Worm (Caenorhabditis elegans) whole organism, early embryonic: ENCODE results near the gene pigx-1.

Experiments used
- B0310.2 ChIP-seq: sonication (generic microtip); optimal IDR thresholded peaks from 2 replicates; lab custom pipeline; 2016; ENCODE audit warnings: mild to moderate bottlenecking, missing genetic modification characterization, missing compliant biosample characterization
- F13C5.2 ChIP-seq: sonication (generic microtip); optimal IDR thresholded peaks from 2 replicates; lab custom pipeline; 2017; ENCODE audit warnings: mild to moderate bottlenecking, missing genetic modification characterization, inconsistent platforms, missing compliant biosample characterization
- aly-1 ChIP-seq: sonication (generic microtip); optimal IDR thresholded peaks from 2 replicates; lab custom pipeline; 2016; ENCODE audit warnings: missing genetic modification characterization, missing compliant biosample characterization
- ama-1 ChIP-seq: fragments of 150-350 bp; optimal IDR thresholded peaks from 2 replicates; lab custom pipeline; 2014
- ceh-13 ChIP-seq: fragments of 200-800 bp; sonication (Bioruptor generic); optimal IDR thresholded peaks from 2 replicates; lab custom pipeline; 2018; ENCODE audit warnings: mild to moderate bottlenecking, missing genetic modification characterization, missing compliant biosample characterization
- ceh-36 ChIP-seq: sonication (generic microtip); optimal IDR thresholded peaks from 2 replicates; lab custom pipeline; 2016; ENCODE audit warnings: missing genetic modification characterization, inconsistent platforms, missing compliant biosample characterization
- ets-7 ChIP-seq: sonication (generic microtip); optimal IDR thresholded peaks from 2 replicates; lab custom pipeline; 2016; ENCODE audit warnings: missing genotype, missing genetic modification characterization, missing compliant biosample characterization
- flt-1 ChIP-seq: fragments of 200-800 bp; sonication (Bioruptor generic); IDR thresholded peaks from 2 replicates; pipeline ENCODE4 v1.3.6; 2022; ENCODE audit warnings: missing genetic modification characterization, missing compliant biosample characterization
- hmbx-1 ChIP-seq: sonication (generic microtip); optimal IDR thresholded peaks from 2 replicates; lab custom pipeline; 2016; ENCODE audit warnings: mild to moderate bottlenecking, missing genetic modification characterization, missing compliant biosample characterization
- hmg-4 ChIP-seq: fragments of 200-800 bp; sonication (Bioruptor generic); optimal IDR thresholded peaks from 2 replicates; lab custom pipeline; 2018; ENCODE audit warnings: mild to moderate bottlenecking, missing genetic modification characterization, missing compliant biosample characterization
- hnd-1 ChIP-seq: sonication (generic microtip); optimal IDR thresholded peaks from 2 replicates; lab custom pipeline; 2016; ENCODE audit warnings: missing genetic modification characterization, missing compliant biosample characterization
- pes-1 ChIP-seq: fragments of 200-800 bp; sonication (Bioruptor generic); IDR thresholded peaks from 2 replicates; pipeline ENCODE4 v1.3.6; 2022; ENCODE audit warnings: missing genetic modification reagents, missing genetic modification characterization, missing compliant biosample characterization
- scrt-1 ChIP-seq: fragments of 200-800 bp; sonication (Bioruptor generic); IDR thresholded peaks from 2 replicates; pipeline ENCODE4 v1.3.6; 2022; ENCODE audit warnings: missing genetic modification characterization, missing compliant biosample characterization
- sea-1 ChIP-seq: fragments of 200-800 bp; sonication (Bioruptor generic); conservative IDR thresholded peaks from 2 replicates; pipeline ENCODE4 v1.3.6; 2022; ENCODE audit warnings: missing genetic modification characterization, missing compliant biosample characterization
- tbx-11 ChIP-seq: fragments of 200-800 bp; sonication (Bioruptor generic); IDR thresholded peaks from 2 replicates; pipeline ENCODE4 v1.3.6; 2022; ENCODE audit warnings: missing genetic modification characterization, missing compliant biosample characterization
- tbx-37 ChIP-seq: fragments of 200-800 bp; sonication (Bioruptor generic); conservative IDR thresholded peaks from 2 replicates; pipeline ENCODE4 v1.3.6; 2022; ENCODE audit warnings: missing genetic modification reagents, missing genetic modification characterization, missing compliant biosample characterization
- tra-4 ChIP-seq: sonication (generic microtip); optimal IDR thresholded peaks from 2 replicates; lab custom pipeline; 2017; ENCODE audit warnings: missing genetic modification characterization, missing compliant biosample characterization

The pigx-1 gene

DNA sequence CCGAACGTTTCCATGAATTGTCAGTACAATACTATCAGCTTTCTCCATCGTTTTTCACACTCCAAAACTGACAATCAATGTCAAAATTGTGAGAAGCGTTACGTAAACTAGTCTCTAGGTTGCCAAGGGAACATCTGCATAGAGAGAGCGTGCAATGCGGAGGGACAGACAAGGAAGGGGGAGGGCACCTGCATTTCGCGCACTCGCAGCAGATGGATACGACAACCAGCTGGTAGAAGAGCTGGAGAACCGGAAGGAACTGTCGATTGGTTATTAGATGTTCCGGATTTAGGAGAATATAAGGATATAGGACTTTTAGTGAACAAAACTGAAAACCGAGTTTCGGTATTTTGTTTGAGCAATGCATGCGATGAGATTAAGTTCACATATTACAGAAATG, 27.8 kb downstream of the pigx-1 start, which contains the start of gene mksr-1:
mksr-1 (minus strand) TSS at position 144 of the 400 bp plus-strand sequence.
- TF ChIP-seq hnd-1 (tag; lab: Kevin White, UChicago) (no peak), ceh-36 (no peak), tbx-37 (GFP tag; lab: Robert Waterston, UW) (no peak), sea-1 (GFP tag; lab: Robert Waterston, UW) (no peak), ets-7 (tag; lab: Kevin White, UChicago) (peak; percentile 78), hmg-4 (GFP tag; lab: Kevin White, UChicago) (no peak), B0310.2 (tag; lab: Kevin White, UChicago) (no peak)

DNA sequence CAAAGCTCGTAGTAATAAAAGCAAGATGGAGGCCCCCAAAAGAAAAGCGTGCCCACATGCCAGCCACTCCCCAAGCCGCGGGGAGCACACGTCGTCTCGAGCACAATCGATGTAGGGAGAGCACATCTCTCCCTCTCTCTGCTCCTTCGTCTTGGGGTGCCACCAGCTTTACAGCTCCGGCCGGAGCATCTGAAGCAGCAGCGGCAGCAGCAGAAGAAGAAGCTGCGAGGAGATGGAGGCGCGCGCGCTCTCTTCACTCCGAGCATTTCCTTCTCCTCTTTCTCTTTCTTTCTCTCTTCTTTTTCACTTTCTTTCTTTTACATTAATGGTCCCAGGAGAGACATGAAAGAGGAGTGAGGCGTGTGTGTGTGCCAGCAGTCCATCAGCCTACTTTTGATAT, 32.7 kb downstream of the pigx-1 start:
- TF ChIP-seq F13C5.2 (tag; lab: Kevin White, UChicago), result peak; percentile 45
- no peak for TF ChIP-seq tra-4 (tag; lab: Kevin White, UChicago)
- TF ChIP-seq sea-1 (GFP tag; lab: Robert Waterston, UW), result no peak
- TF ChIP-seq hmg-4 (GFP tag; lab: Kevin White, UChicago), result peak; percentile 40
- TF ChIP-seq scrt-1, result no peak

DNA sequence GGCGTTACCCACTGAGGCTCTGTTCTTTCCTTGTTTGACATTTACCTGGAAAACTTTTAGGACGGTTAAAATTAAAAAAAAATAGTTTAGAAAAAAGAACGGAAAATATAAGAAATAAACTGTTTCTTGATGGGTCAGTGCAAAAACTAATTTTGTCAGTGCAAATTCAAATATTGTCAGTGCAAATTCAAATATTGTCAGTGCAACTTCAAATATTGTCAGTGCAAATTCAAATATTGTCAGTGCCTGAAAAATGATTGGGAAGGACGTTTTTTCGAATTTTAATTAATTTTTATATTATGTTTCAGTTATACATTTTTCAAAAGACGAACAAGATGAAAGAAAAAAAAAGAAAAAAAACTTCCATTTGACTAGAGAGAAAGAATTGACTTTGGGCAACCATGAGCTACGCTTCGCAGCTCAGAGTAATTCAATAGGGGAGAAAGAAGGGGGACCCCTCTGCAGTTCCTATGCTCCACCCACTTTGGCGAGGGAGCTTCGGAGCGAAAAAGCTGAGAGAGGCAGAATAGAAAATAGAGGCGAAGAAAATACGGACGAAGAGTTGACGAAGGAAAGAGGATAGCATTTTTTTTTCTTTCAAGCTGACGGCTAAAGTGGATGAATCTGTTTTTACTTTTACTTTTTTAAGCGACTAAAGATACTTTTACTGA, 34.3 kb downstream of the pigx-1 start, which contains the start of gene unc-1:
unc-1 (minus strand) TSS at position 51 of the 671 bp plus-strand sequence.
- TF ChIP-seq tbx-11 (GFP tag; lab: Robert Waterston, UW) (no peak), scrt-1 (0 out of 2 replicates have a peak, but pooled peaks have one; percentile 20)

DNA sequence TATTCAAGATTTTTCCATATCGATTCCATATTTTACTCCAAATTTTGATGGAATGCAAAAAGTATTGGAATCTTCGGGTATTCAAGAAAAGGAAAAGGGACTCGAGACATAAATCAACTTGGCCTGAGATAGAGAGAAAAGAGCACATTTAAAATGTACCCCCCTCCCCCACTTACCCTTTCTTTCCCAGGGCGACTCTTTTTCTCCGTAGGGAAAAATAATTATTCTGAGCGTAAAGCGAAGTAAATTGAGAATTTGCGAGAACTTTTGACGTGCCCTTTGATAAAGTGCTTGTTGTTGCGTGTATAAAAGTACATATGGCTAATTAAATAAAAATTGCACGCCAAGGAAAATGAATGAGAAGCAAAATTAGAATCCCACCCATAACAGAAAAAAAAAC, 36.1 kb downstream of the pigx-1 start:
- no peak for TF ChIP-seq pes-1 (GFP tag; lab: Robert Waterston, UW)
- TF ChIP-seq scrt-1, result no peak
- TF ChIP-seq tbx-11 (GFP tag; lab: Robert Waterston, UW), result no peak
- TF ChIP-seq F13C5.2 (tag; lab: Kevin White, UChicago), result no peak
- TF ChIP-seq flt-1 (GFP tag; lab: Robert Waterston, UW), result no peak
- no peak for TF ChIP-seq ceh-36
- TF ChIP-seq sea-1 (GFP tag; lab: Robert Waterston, UW), result no peak
- TF ChIP-seq B0310.2 (tag; lab: Kevin White, UChicago), result no peak
- no peak for TF ChIP-seq hmg-4 (GFP tag; lab: Kevin White, UChicago)
- TF ChIP-seq ceh-13, result no peak
- TF ChIP-seq tbx-37 (GFP tag; lab: Robert Waterston, UW), result no peak
- TF ChIP-seq ets-7 (tag; lab: Kevin White, UChicago), result no peak
- no peak for TF ChIP-seq ama-1 (lab: Kevin White, UChicago)
- TF ChIP-seq hnd-1 (tag; lab: Kevin White, UChicago), result no peak
- TF ChIP-seq aly-1 (tag; lab: Kevin White, UChicago), result no peak
- no peak for TF ChIP-seq tra-4 (tag; lab: Kevin White, UChicago)
- TF ChIP-seq hmbx-1 (tag; lab: Kevin White, UChicago), result no peak

DNA sequence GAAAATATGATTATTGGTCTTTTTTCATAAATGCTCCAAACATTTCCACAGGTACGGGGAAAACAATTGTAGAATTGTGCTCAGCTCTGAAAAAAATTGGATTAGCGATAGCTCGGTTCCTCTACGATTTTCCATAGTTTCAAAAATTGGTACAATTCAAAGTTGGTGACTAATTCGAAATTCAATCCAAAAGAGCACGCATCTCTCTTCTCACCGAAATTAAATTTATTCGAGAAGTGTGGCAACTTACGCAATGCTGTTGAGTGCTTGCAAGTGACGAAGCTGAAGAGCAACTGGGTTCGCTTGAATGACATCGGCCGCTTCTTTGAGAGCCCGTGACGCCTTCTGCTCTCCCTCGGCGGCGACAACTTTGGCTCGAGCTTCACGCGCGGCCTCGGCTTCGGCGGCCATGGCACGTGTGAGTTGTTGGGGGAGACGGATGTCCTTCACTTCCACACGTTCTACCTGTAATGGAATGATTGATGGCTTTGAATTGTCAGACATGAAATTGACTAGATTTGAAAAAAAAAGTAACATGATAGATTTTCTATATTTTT, 38.9 kb downstream of the pigx-1 start:
- TF ChIP-seq sea-1 (GFP tag; lab: Robert Waterston, UW) (no peak), hmbx-1 (tag; lab: Kevin White, UChicago) (no peak), pes-1 (GFP tag; lab: Robert Waterston, UW) (no peak), F13C5.2 (tag; lab: Kevin White, UChicago) (no peak), ets-7 (tag; lab: Kevin White, UChicago) (no peak)

DNA sequence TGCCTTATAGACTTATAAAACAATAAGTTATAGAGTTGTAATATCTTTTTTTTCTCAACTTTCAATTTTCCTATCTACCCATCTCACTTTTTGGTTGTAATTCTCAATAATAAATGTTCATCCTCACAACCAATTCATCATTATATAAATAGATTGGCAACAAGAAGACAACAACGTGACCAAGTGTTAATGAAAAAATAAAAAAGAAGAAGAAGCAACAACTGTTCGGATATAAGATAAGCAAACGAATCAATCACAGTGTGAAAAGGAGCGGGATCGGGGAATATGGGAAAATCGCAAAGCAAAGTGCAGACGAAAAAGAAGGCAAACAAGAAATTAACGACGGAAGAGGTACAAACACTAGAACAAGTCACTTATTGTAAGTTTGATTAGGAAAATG, 42.9 kb downstream of the pigx-1 start, which contains the start of gene ncs-3:
ncs-3 (plus strand) TSS at position 153 of the 400 bp plus-strand sequence.
- TF ChIP-seq tbx-37 (GFP tag; lab: Robert Waterston, UW), result no peak
- no peak for TF ChIP-seq hmg-4 (GFP tag; lab: Kevin White, UChicago)
- TF ChIP-seq ceh-36, result no peak
- TF ChIP-seq scrt-1, result no peak
- no peak for TF ChIP-seq tbx-11 (GFP tag; lab: Robert Waterston, UW)
- TF ChIP-seq aly-1 (tag; lab: Kevin White, UChicago), result no peak
- no peak for TF ChIP-seq B0310.2 (tag; lab: Kevin White, UChicago)
- no peak for TF ChIP-seq pes-1 (GFP tag; lab: Robert Waterston, UW)
- TF ChIP-seq ceh-13, result no peak

DNA sequence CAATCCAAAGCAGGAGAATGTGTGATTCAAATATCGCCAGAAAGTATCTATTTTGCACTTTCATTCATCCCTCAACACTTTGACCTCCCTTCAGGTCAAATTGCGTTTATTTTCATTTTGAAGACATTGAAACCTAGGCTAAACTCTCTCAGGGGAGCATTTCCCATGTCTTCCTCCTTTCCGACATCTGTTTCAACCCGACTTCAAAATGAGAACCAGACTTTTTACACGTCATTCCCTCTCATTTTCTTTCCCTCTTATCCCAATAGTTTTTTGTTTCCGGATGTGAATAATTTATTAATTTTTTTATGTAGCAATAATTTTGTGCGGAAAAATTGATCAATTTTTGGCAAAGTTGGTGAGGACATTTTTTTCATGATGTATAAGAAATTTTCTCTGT, 43.9 kb downstream of the pigx-1 start:
- no peak for TF ChIP-seq hmg-4 (GFP tag; lab: Kevin White, UChicago)
- TF ChIP-seq ceh-13, result no peak
- TF ChIP-seq tra-4 (tag; lab: Kevin White, UChicago), result no peak
- no peak for TF ChIP-seq B0310.2 (tag; lab: Kevin White, UChicago)
- no peak for TF ChIP-seq flt-1 (GFP tag; lab: Robert Waterston, UW)
- TF ChIP-seq ets-7 (tag; lab: Kevin White, UChicago), result no peak
- TF ChIP-seq pes-1 (GFP tag; lab: Robert Waterston, UW), result no peak
- no peak for TF ChIP-seq F13C5.2 (tag; lab: Kevin White, UChicago)
- no peak for TF ChIP-seq sea-1 (GFP tag; lab: Robert Waterston, UW)
- TF ChIP-seq scrt-1, result no peak
- TF ChIP-seq ama-1 (lab: Kevin White, UChicago), result no peak
- TF ChIP-seq ceh-36, result no peak
- no peak for TF ChIP-seq hmbx-1 (tag; lab: Kevin White, UChicago)

DNA sequence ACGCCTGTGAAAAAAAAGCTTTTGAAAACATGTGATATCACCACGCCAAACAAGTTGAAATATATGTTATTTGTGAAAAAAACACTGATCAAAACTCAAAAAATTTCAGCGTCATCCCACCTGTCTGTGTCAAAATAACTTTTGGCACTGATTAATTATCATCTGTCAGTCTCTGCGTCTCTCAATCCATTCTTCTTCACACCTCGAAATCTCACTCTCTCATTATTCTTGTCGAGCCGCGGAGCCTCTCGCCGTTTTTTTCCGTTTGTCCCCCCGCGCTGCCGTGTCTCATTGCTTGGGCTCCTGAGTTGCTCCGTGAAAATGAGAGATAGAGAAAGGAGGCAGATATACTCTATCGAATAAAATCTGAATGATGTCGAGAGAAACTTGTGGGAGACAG, 45.8 kb downstream of the pigx-1 start:
- TF ChIP-seq B0310.2 (tag; lab: Kevin White, UChicago), result no peak
- TF ChIP-seq aly-1 (tag; lab: Kevin White, UChicago), result no peak
- no peak for TF ChIP-seq ets-7 (tag; lab: Kevin White, UChicago)
- no peak for TF ChIP-seq sea-1 (GFP tag; lab: Robert Waterston, UW)
- no peak for TF ChIP-seq ceh-13
- TF ChIP-seq ceh-36, result no peak
- no peak for TF ChIP-seq scrt-1
- TF ChIP-seq tra-4 (tag; lab: Kevin White, UChicago), result no peak
- no peak for TF ChIP-seq hnd-1 (tag; lab: Kevin White, UChicago)
- TF ChIP-seq tbx-11 (GFP tag; lab: Robert Waterston, UW), result no peak
- TF ChIP-seq ama-1 (lab: Kevin White, UChicago), result no peak
- TF ChIP-seq F13C5.2 (tag; lab: Kevin White, UChicago), result no peak
- no peak for TF ChIP-seq hmg-4 (GFP tag; lab: Kevin White, UChicago)
- TF ChIP-seq flt-1 (GFP tag; lab: Robert Waterston, UW), result no peak
- no peak for TF ChIP-seq tbx-37 (GFP tag; lab: Robert Waterston, UW)
- no peak for TF ChIP-seq pes-1 (GFP tag; lab: Robert Waterston, UW)
- no peak for TF ChIP-seq hmbx-1 (tag; lab: Kevin White, UChicago)
